Worm (Caenorhabditis elegans): ENCODE results near the gene sri-7.
A peak's percentile ranks its signal among the peaks of the same experiment; 100 is the strongest.

Gene sri-7

DNA sequence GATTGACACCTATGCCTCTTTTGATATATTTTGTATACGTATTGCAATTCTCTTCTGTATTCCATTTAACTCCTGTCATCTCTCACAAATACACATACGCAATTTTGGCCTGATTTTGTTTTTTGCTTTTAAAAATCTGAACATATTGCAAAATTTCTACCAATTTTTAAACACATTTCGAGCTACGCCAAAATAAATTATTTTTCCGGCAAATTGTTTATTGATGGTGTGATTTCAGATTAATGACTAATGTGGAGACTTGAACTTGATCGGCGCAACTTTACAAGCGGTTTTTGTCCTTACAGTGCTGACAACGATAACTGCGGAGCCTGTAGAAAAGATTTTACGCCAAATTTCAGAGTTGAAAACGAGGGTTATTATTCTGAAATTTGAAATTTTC is 3.0 kb upstream of the sri-7 start:
- no peak for TF ChIP-seq ceh-82 (tag; optimal IDR thresholded peaks at IDR 0.05)
- no peak for TF ChIP-seq pha-4 (tag; optimal IDR thresholded peaks at IDR 0.05)
- no peak for TF ChIP-seq skn-1 (tag; optimal IDR thresholded peaks at IDR 0.05)
- TF ChIP-seq egl-27 (tag; optimal IDR thresholded peaks at IDR 0.05): no peak
- no peak for TF ChIP-seq lsy-12 (tag; optimal IDR thresholded peaks at IDR 0.05)
- TF ChIP-seq ztf-4 (tag; optimal IDR thresholded peaks at IDR 0.05): no peak
- no peak for TF ChIP-seq jun-1 (tag; optimal IDR thresholded peaks at IDR 0.05)
- no peak for TF ChIP-seq elt-1 (tag; optimal IDR thresholded peaks at IDR 0.05)
- no peak for TF ChIP-seq nfya-1 (tag; optimal IDR thresholded peaks at IDR 0.05; ENCODE audit: insufficient read depth)
- TF ChIP-seq unc-62 (GFP tag; optimal IDR thresholded peaks at IDR 0.05): no peak
- no peak for TF ChIP-seq mdl-1 (tag; optimal IDR thresholded peaks at IDR 0.05)
- no peak for TF ChIP-seq zag-1 (tag; optimal IDR thresholded peaks at IDR 0.05)

DNA sequence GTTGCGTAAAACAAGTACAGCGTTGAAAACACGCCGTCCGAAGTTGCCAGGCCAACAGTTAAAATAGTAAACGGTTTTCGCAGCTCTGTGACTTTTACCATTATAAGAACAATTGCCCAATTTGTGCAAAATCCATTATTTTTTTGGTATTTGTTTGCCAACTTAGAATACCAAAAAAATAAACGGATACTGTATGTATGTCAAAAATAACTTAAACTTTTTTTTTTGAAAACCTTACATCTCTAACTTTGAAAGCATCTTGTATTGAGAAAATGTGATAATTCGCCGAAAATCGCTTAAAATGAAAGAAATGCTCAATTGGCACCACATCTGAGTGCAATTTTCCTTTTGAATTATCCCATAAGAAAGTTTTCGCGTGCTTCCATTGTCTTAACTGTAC is 1.4 kb upstream of the sri-7 start, which contains the start of gene fbxa-199:
Gene fbxa-199, minus strand, starts transcription at position 101 of the 400 bp plus-strand sequence.
- TF ChIP-seq egl-5 (tag; optimal IDR thresholded peaks at IDR 0.05) (no peak), nhr-23 (tag; optimal IDR thresholded peaks at IDR 0.05) (no peak)

DNA sequence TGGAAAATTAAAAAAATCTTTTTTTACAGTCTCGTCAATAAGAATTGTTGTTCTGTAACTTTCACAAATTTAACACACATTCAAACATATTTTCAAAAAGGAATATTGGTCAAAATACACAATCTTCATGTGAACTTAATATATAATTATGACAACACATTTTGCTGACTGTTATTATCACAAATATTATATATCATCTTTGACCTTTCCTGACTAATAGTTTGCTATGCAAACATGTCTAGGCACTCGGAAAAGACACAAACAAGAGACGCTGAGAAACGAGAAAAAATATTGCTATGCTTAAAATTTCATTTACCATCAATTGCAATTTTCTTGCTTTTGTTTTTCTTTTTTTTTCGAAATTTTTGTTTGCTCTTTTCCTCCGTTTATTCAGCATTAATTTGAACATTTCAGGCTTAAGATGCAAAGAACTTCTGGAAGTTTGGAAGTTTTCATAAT is 1.8 kb downstream of the sri-7 start, which contains the start of gene fbxa-135:
Gene fbxa-135, plus strand, starts transcription at position 409 of the 459 bp plus-strand sequence.
- TF ChIP-seq hmg-11 (tag; optimal IDR thresholded peaks at IDR 0.05): no peak
- TF ChIP-seq fkh-2 (tag; optimal IDR thresholded peaks at IDR 0.05): no peak
- TF ChIP-seq snpc-4 (tag; optimal IDR thresholded peaks at IDR 0.05): no peak
- TF ChIP-seq pha-4 (tag; optimal IDR thresholded peaks at IDR 0.05): peak; percentile 41

DNA sequence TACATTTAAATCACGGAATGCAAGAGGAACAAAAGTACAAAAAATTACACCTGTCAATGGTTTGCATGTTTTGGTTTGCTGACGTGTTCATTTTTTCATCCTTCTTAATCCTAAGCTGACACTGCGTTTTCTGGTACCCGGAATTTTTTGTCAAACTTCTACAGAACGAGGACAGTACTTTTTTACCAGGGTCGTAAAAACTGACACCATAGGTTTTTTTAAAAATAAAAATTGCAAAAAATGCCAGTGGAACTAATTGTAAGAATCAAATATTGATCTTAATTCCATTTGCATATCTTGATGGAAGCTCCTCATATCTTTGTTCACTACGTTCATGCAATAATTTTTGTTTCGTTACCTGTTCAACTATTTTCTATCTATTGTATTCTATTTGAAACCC is 4.7 kb downstream of the sri-7 start, which contains the start of gene srh-258:
Gene srh-258, plus strand, starts transcription at position 301 of the 400 bp plus-strand sequence.
- TF ChIP-seq nhr-67 (tag; optimal IDR thresholded peaks at IDR 0.05) (no peak), lin-15B (tag; optimal IDR thresholded peaks at IDR 0.05) (no peak), snpc-4 (tag; optimal IDR thresholded peaks at IDR 0.05) (no peak), nhr-43 (tag; optimal IDR thresholded peaks at IDR 0.05; ENCODE audit: poor library complexity, severe bottlenecking) (no peak), ceh-28 (tag; optimal IDR thresholded peaks at IDR 0.05) (no peak), pqm-1 (tag; optimal IDR thresholded peaks at IDR 0.05) (no peak), ZK546.5 (tag; optimal IDR thresholded peaks at IDR 0.05) (no peak), pha-4 (tag; optimal IDR thresholded peaks at IDR 0.05) (no peak), egl-5 (tag; optimal IDR thresholded peaks at IDR 0.05) (no peak), ceh-16 (tag; optimal IDR thresholded peaks at IDR 0.05) (no peak), mdl-1 (tag; optimal IDR thresholded peaks at IDR 0.05) (no peak), nhr-77 (tag; optimal IDR thresholded peaks at IDR 0.05) (no peak), fos-1 (tag; optimal IDR thresholded peaks at IDR 0.05) (no peak), R02D3.7 (tag; optimal IDR thresholded peaks at IDR 0.05) (no peak), daf-12 (tag; optimal IDR thresholded peaks at IDR 0.05) (no peak), nhr-12 (tag; optimal IDR thresholded peaks at IDR 0.05) (no peak), egl-27 (tag; optimal IDR thresholded peaks at IDR 0.05) (no peak)

DNA sequence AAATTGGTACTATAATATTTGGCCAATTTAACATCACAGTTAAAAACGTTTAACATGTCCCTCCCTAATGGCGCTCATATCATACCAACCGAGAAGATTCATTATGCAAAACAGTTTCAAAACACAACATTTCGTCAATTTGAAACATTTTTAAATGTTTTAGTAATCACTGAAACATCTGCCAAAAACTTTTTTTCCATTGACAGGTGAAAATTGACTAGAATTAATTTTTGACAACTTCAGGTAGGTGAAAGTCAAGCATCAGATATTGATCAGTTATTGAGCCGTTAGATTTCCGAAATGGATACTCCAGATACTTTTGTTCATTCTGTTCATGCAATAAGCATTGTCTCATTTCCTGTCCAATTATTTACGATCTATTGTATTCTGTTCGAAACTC is 6.8 kb downstream of the sri-7 start, which contains the start of gene srh-257:
Gene srh-257, plus strand, starts transcription at position 301 of the 400 bp plus-strand sequence.
- TF ChIP-seq elt-2 (tag; optimal IDR thresholded peaks at IDR 0.05) (no peak), hmg-11 (tag; optimal IDR thresholded peaks at IDR 0.05) (no peak), lin-15B (tag; optimal IDR thresholded peaks at IDR 0.05) (no peak), fkh-10 (GFP tag; optimal IDR thresholded peaks at IDR 0.05) (no peak), ceh-82 (tag; optimal IDR thresholded peaks at IDR 0.05) (no peak), nhr-28 (tag; optimal IDR thresholded peaks at IDR 0.05) (no peak), ZK546.5 (tag; optimal IDR thresholded peaks at IDR 0.05) (no peak), unc-62 (GFP tag; optimal IDR thresholded peaks at IDR 0.05) (no peak), nhr-12 (tag; optimal IDR thresholded peaks at IDR 0.05) (no peak), tbx-2 (tag; optimal IDR thresholded peaks at IDR 0.05) (no peak), ceh-9 (tag; optimal IDR thresholded peaks at IDR 0.05) (no peak), lsy-12 (tag; optimal IDR thresholded peaks at IDR 0.05) (no peak), nhr-76 (tag; optimal IDR thresholded peaks at IDR 0.05) (no peak), nhr-43 (tag; optimal IDR thresholded peaks at IDR 0.05; ENCODE audit: poor library complexity, severe bottlenecking) (no peak)
